Worm (Caenorhabditis elegans) whole organism, L4 larva: ENCODE results near the gene C05D9.3.

ENCODE experiments used
- F37D6.2 ChIP-seq: sonication (generic microtip); optimal IDR thresholded peaks from 2 replicates; lab custom pipeline; 2016; ENCODE audit warnings: mild to moderate bottlenecking, missing genetic modification characterization, missing compliant biosample characterization
- T20F7.1 ChIP-seq: fragments of 200-800 bp; sonication (Bioruptor generic); optimal IDR thresholded peaks from 2 replicates; lab custom pipeline; 2018; ENCODE audit warnings: mild to moderate bottlenecking, missing genetic modification characterization, missing compliant biosample characterization
- aha-1 ChIP-seq: fragments of 150-350 bp; peaks from one replicate; lab custom pipeline; 2014; ENCODE audit warnings: missing biosample characterization, missing genetic modification characterization
- ama-1 ChIP-seq: fragments of 150-350 bp; optimal IDR thresholded peaks from 2 replicates; lab custom pipeline; 2014; ENCODE audit warnings: inconsistent platforms, mixed read lengths
- attf-4 ChIP-seq: sonication (generic microtip); optimal IDR thresholded peaks from 3 replicates; lab custom pipeline; 2017; ENCODE audit warnings: missing biosample characterization, missing genetic modification characterization
- ceh-32 ChIP-seq: sonication (generic microtip); optimal IDR thresholded peaks from 2 replicates; lab custom pipeline; 2016; ENCODE audit warnings: mild to moderate bottlenecking, missing genetic modification characterization, missing compliant biosample characterization; ENCODE audit not compliant: poor library complexity
- ceh-44 ChIP-seq: fragments of 200-800 bp; sonication (Bioruptor generic); IDR thresholded peaks from 2 replicates; pipeline ENCODE4 v1.3.6; 2022; ENCODE audit warnings: missing genetic modification reagents, missing genetic modification characterization, missing compliant biosample characterization
- daf-16 ChIP-seq, 3 experiments: sonication (generic microtip); optimal IDR thresholded peaks; 2 replicates each; lab custom pipeline; 2016 to 2017; ENCODE audit warnings: missing genetic modification characterization in 3 of 3, missing genetic modification reagents in 3 of 3, mild to moderate bottlenecking in 2 of 3, missing compliant biosample characterization in 2 of 3, missing biosample characterization in 1 of 3, moderate library complexity in 1 of 3
- daf-8 ChIP-seq: fragments of 200-800 bp; sonication (Bioruptor generic); IDR thresholded peaks from 2 replicates; pipeline ENCODE4 v1.3.6; 2022; ENCODE audit warnings: missing genetic modification characterization, missing compliant biosample characterization
- dmd-8 ChIP-seq: fragments of 200-800 bp; sonication (Bioruptor generic); IDR thresholded peaks from 2 replicates; pipeline ENCODE4 v1.3.6; 2022; ENCODE audit warnings: missing genetic modification characterization, missing compliant biosample characterization
- dmd-9 ChIP-seq: fragments of 200-800 bp; sonication (Bioruptor generic); IDR thresholded peaks from 2 replicates; pipeline ENCODE4 v1.3.6; 2022; ENCODE audit warnings: missing genetic modification reagents, missing genetic modification characterization, missing compliant biosample characterization
- dve-1 ChIP-seq: sonication (generic microtip); optimal IDR thresholded peaks from 2 replicates; lab custom pipeline; 2017; ENCODE audit warnings: antibody characterized with exemption, mild to moderate bottlenecking, missing genetic modification characterization, missing compliant biosample characterization; ENCODE audit not compliant: insufficient read depth
- fos-1 ChIP-seq: fragments of 150-350 bp; optimal IDR thresholded peaks from 2 replicates; lab custom pipeline; 2014; ENCODE audit warnings: missing biosample characterization, missing genetic modification characterization
- hif-1 ChIP-seq, 2 experiments: sonication (generic microtip); optimal IDR thresholded peaks; 2 replicates each; lab custom pipeline; 2016 to 2017; ENCODE audit warnings: missing compliant biosample characterization in 2 of 2, missing genetic modification characterization in 2 of 2, missing genetic modification reagents in 2 of 2, missing genotype in 2 of 2, mild to moderate bottlenecking in 1 of 2
- hlh-30 ChIP-seq: sonication (generic microtip); optimal IDR thresholded peaks from 2 replicates; lab custom pipeline; 2017; ENCODE audit warnings: antibody characterized with exemption, mild to moderate bottlenecking, missing genetic modification characterization, missing compliant biosample characterization; ENCODE audit not compliant: insufficient read depth
- hmg-1.1 ChIP-seq: fragments of 200-800 bp; sonication (Bioruptor generic); IDR thresholded peaks from 2 replicates; pipeline ENCODE4 v1.3.6; 2022; ENCODE audit warnings: missing genetic modification reagents, missing genetic modification characterization, missing compliant biosample characterization
- lim-7 ChIP-seq: fragments of 200-800 bp; sonication (Bioruptor generic); IDR thresholded peaks from 2 replicates; pipeline ENCODE4 v1.3.6; 2022; ENCODE audit warnings: missing genetic modification characterization, missing compliant biosample characterization
- lin-15B ChIP-seq: fragments of 150-350 bp; sonication (generic microtip); optimal IDR thresholded peaks from 3 replicates; lab custom pipeline; 2014; ENCODE audit warnings: missing biosample characterization, missing genetic modification characterization
- lir-3 ChIP-seq: sonication (generic microtip); optimal IDR thresholded peaks from 2 replicates; lab custom pipeline; 2016; ENCODE audit warnings: mild to moderate bottlenecking, missing genetic modification characterization, missing compliant biosample characterization
- lsy-2 ChIP-seq, 2 experiments: fragments of 150-350 bp in 1 of 2; sonication (generic microtip) in 1 of 2; optimal IDR thresholded peaks; 2 replicates each; lab custom pipeline; 2014 to 2017; ENCODE audit warnings: missing biosample characterization in 2 of 2, missing genetic modification characterization in 2 of 2
- madf-5 ChIP-seq, 2 experiments: fragments of 200-800 bp; sonication (Bioruptor generic); IDR thresholded peaks; 2 replicates each; pipeline ENCODE4 v1.3.6; 2022; ENCODE audit warnings: missing compliant biosample characterization in 2 of 2, missing genetic modification characterization in 2 of 2
- mep-1 ChIP-seq: fragments of 150-350 bp; sonication (generic microtip); optimal IDR thresholded peaks from 3 replicates; lab custom pipeline; 2014; ENCODE audit warnings: missing biosample characterization, missing genetic modification characterization
- mes-2 ChIP-seq: sonication (generic microtip); optimal IDR thresholded peaks from 2 replicates; lab custom pipeline; 2016; ENCODE audit warnings: missing genotype, mild to moderate bottlenecking, missing genetic modification characterization, missing compliant biosample characterization; ENCODE audit not compliant: poor library complexity, severe bottlenecking
- nhr-10 ChIP-seq: fragments of 150-350 bp; optimal IDR thresholded peaks from 2 replicates; lab custom pipeline; 2014; ENCODE audit warnings: missing biosample characterization, missing genetic modification characterization
- nhr-11 ChIP-seq: fragments of 150-350 bp; optimal IDR thresholded peaks from 2 replicates; lab custom pipeline; 2014; ENCODE audit warnings: missing biosample characterization, missing genetic modification characterization
- nhr-28 ChIP-seq: fragments of 150-350 bp; optimal IDR thresholded peaks from 2 replicates; lab custom pipeline; 2014; ENCODE audit warnings: missing biosample characterization, missing genetic modification characterization
- nhr-6 ChIP-seq: fragments of 150-350 bp; optimal IDR thresholded peaks from 2 replicates; lab custom pipeline; 2014; ENCODE audit warnings: missing biosample characterization, missing genetic modification characterization
- nhr-77 ChIP-seq: fragments of 150-350 bp; optimal IDR thresholded peaks from 2 replicates; lab custom pipeline; 2014; ENCODE audit warnings: missing biosample characterization, missing genetic modification characterization
- rbr-2 ChIP-seq: sonication (generic microtip); optimal IDR thresholded peaks from 2 replicates; lab custom pipeline; 2016; ENCODE audit warnings: missing genotype, missing genetic modification characterization, missing compliant biosample characterization
- unc-39 ChIP-seq: sonication (generic microtip); optimal IDR thresholded peaks from 2 replicates; lab custom pipeline; 2017; ENCODE audit warnings: missing biosample characterization, missing genetic modification characterization
- unc-62 ChIP-seq, 3 experiments: fragments of 150-350 bp in 1 of 3; sonication (generic microtip); optimal IDR thresholded peaks in 2 of 3; peaks in 1 of 3; 1 replicate in 1 of 3; 2 replicates in 2 of 3; lab custom pipeline; 2014 to 2017; ENCODE audit warnings: missing biosample characterization in 3 of 3, missing genetic modification characterization in 3 of 3, missing genetic modification reagents in 3 of 3, missing genotype in 1 of 3
- vab-7 ChIP-seq: fragments of 200-800 bp; sonication (Bioruptor generic); IDR thresholded peaks from 2 replicates; pipeline ENCODE4 v1.3.6; 2022; ENCODE audit warnings: missing genetic modification reagents, missing genetic modification characterization, missing compliant biosample characterization
- ztf-11 ChIP-seq: fragments of 150-350 bp; optimal IDR thresholded peaks from 2 replicates; lab custom pipeline; 2014; ENCODE audit warnings: missing biosample characterization, missing genetic modification characterization

C05D9.3 gene

ce11 chrX:1093154-1093553 is 18.5 kb upstream of the C05D9.3 start (continued):
- TF ChIP-seq daf-8 (GFP tag; lab: Robert Waterston, UW) (no peak), dmd-8 (GFP tag; lab: Robert Waterston, UW) (no peak), mes-2 (tag; lab: Kevin White, UChicago) (peak; percentile 91)

- peak; percentile 42 for TF ChIP-seq nhr-77 (tag; lab: Kevin White, UChicago)
- peak; percentile 47 for TF ChIP-seq aha-1 (tag; lab: Kevin White, UChicago)
- TF ChIP-seq nhr-11: no peak
- peak; percentile 29 for TF ChIP-seq dve-1 (tag; lab: Kevin White, UChicago)
- peak; percentile 2 for TF ChIP-seq nhr-28 (tag; lab: Kevin White, UChicago)
- TF ChIP-seq attf-4 (tag; lab: Kevin White, UChicago): no peak
- TF ChIP-seq unc-39: no peak
- no peak for TF ChIP-seq daf-16 (GFP tag; optimal IDR thresholded peaks at IDR 0.05; lab: Kevin White, UChicago)
- peak; percentile 91 for TF ChIP-seq daf-16 (tag; optimal IDR thresholded peaks at IDR 0.05; lab: Kevin White, UChicago)
- TF ChIP-seq, all 104 proteins: peak for 5
Measured at ce11 chrX:1094332-1094731, 17.4 kb upstream of the C05D9.3 start.

ce11 chrX:1096808-1097207 is 14.9 kb upstream of the C05D9.3 start, which contains the start of the genes pigx-1 and rme-6:
pigx-1 (minus strand) TSS chrX:1097013.
rme-6 (plus strand) TSS chrX:1097152.
- TF ChIP-seq lin-15B (tag; lab: Kevin White, UChicago): no peak
- TF ChIP-seq lir-3 (tag; lab: Kevin White, UChicago): no peak
- no peak for TF ChIP-seq dmd-9 (GFP tag; lab: Robert Waterston, UW)
- TF ChIP-seq nhr-10: no peak
- no peak for TF ChIP-seq ceh-44 (GFP tag; lab: Robert Waterston, UW)
- no peak for TF ChIP-seq fos-1
- no peak for TF ChIP-seq F37D6.2
- no peak for TF ChIP-seq ceh-32
- peak; percentile 7 for TF ChIP-seq hlh-30 (tag; lab: Kevin White, UChicago)
- peak; percentile 39 for TF ChIP-seq aha-1 (tag; lab: Kevin White, UChicago)
- no peak for TF ChIP-seq lim-7
- peak; percentile 56 for TF ChIP-seq mes-2 (tag; lab: Kevin White, UChicago)
- TF ChIP-seq unc-62 (GFP tag; optimal IDR thresholded peaks at IDR 0.05 in 1 of 2; lab: Kevin White, UChicago): no peak
- no peak for TF ChIP-seq unc-62 (tag; optimal IDR thresholded peaks at IDR 0.05; lab: Kevin White, UChicago)

ce11 chrX:1103702-1104262 is 7.9 kb upstream of the C05D9.3 start, which contains the start of gene ife-4:
ife-4 (plus strand) TSS chrX:1104212.
- TF ChIP-seq lsy-2 (tag; optimal IDR thresholded peaks at IDR 0.05; lab: Kevin White, UChicago) (peak in 1 of 2 experiments; percentile 49), mep-1 (tag; lab: Kevin White, UChicago) (peak; percentile 74), ztf-11 (tag; lab: Kevin White, UChicago) (no peak), ama-1 (lab: Kevin White, UChicago) (no peak), hlh-30 (tag; lab: Kevin White, UChicago) (peak; percentile 25), F37D6.2 (peak; percentile 1), T20F7.1 (GFP tag; lab: Kevin White, UChicago) (no peak), mes-2 (tag; lab: Kevin White, UChicago) (peak; percentile 71), nhr-6 (tag; lab: Kevin White, UChicago) (peak; percentile 72), vab-7 (GFP tag; lab: Robert Waterston, UW) (no peak), rbr-2 (tag; lab: Kevin White, UChicago) (peak; percentile 46), hmg-1.1 (GFP tag; lab: Robert Waterston, UW) (peak; percentile 75), hif-1 (tag; optimal IDR thresholded peaks at IDR 0.05; lab: Kevin White, UChicago) (peak in 1 of 2 experiments; percentile 13), madf-5 (GFP tag; IDR thresholded peaks at IDR 0.05; lab: Robert Waterston, UW) (no peak)
